Worm (Caenorhabditis elegans): ENCODE results near the gene idpb-3.

Gene idpb-3

ce11 chrII:5101701-5102100, at the start of gene idpb-3, which contains the start of gene idpb-1:
TSS of gene idpb-3 (minus strand) at chrII:5101801.
TSS of gene idpb-1 (plus strand) at chrII:5101984.
- TF ChIP-seq mcd-1 (GFP tag; IDR thresholded peaks at IDR 0.05), result no peak

DNA sequence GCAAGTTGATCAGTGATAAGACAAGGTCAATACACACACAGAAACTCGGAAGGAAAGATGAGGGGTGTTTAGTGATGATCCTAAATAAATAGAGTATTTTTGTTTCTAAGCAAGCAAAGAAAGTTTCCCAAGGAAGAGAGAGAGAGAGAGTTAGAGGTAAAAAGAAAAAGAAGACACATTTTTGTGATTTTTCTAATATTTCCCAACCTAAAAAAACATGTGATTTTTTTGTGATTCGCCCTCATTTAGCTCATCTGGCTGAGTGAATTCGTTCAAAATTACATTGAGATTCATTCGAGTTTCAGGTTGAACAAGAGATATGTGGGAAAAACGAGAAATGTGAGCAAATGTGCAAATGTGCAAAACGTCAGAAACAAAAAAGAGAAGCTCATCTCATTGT, 49.2 kb upstream of the idpb-3 start, which contains the start of gene srb-16:
Gene srb-16, minus strand, starts transcription at position 101 of the 400 bp plus-strand sequence.
- TF ChIP-seq madf-10 (tag; optimal IDR thresholded peaks at IDR 0.05) (no peak), gei-17 (GFP tag; optimal IDR thresholded peaks at IDR 0.05) (no peak), F57C9.4 (tag; optimal IDR thresholded peaks at IDR 0.05) (no peak), D2030.7 (GFP tag; IDR thresholded peaks at IDR 0.05) (no peak), bed-1 (GFP tag; IDR thresholded peaks at IDR 0.05) (no peak)

ce11 chrII:5148349-5148748, 46.7 kb upstream of the idpb-3 start, which contains the start of gene F58A6.5:
TSS of gene F58A6.5 (minus strand) at chrII:5148449.
- no peak for TF ChIP-seq nfya-1 (tag; optimal IDR thresholded peaks at IDR 0.05; ENCODE audit: borderline replicate concordance, insufficient read depth)
- TF ChIP-seq sea-2 (GFP tag; IDR thresholded peaks at IDR 0.05), result no peak
- TF ChIP-seq lin-54 (GFP tag; optimal IDR thresholded peaks at IDR 0.05), result no peak
- TF ChIP-seq dpff-1 (tag; optimal IDR thresholded peaks at IDR 0.05), result no peak
- no peak for TF ChIP-seq ceh-40 (GFP tag; IDR thresholded peaks at IDR 0.05)
- no peak for TF ChIP-seq lag-1 (GFP tag; IDR thresholded peaks at IDR 0.05)
- TF ChIP-seq xnd-1 (tag; optimal IDR thresholded peaks at IDR 0.05), result no peak

ce11 chrII:5142619-5143018, 41.0 kb upstream of the idpb-3 start, which contains the start of gene F58A6.1:
TSS of gene F58A6.1 (plus strand) at chrII:5142919.
- TF ChIP-seq C17E4.6 (GFP tag; IDR thresholded peaks at IDR 0.05) (no peak), F52B5.7 (tag; optimal IDR thresholded peaks at IDR 0.05) (no peak), rec-8 (tag; optimal IDR thresholded peaks at IDR 0.05) (no peak), F33H1.4 (GFP tag; IDR thresholded peaks at IDR 0.05) (no peak), ceh-40 (GFP tag; IDR thresholded peaks at IDR 0.05) (no peak), nhr-179 (tag; optimal IDR thresholded peaks at IDR 0.05) (no peak), aptf-2 (GFP tag; conservative IDR thresholded peaks at IDR 0.05) (no peak), ztf-26 (tag; optimal IDR thresholded peaks at IDR 0.05) (no peak), lir-1 (GFP tag; conservative IDR thresholded peaks at IDR 0.05) (no peak)

DNA sequence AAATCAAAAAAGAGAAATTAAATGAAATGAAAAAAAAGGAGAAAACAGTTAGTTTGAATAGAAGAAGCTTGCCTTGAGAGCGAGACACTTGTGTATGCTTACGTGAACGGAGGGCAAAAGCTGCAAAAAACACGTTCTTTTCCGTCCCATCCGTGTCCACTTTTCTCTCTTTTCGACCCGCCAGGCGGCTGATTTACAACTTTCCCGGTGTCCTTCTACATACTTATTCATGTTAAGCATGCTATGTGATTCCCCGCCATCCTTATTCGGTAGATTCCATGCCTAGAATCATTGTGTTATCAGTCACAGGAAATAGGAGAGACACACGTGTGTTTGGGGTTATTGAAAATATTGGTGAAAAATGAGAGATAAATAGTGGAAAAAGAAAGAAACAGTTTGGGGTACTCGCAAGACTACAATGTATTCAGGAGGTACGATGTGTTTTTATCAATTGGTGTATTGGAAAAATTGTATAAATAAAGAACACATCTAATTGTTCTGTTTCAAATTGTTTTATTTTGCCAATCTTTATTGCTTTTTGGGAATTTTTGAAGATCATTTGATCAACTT, 40.4 kb upstream of the idpb-3 start, which contains the start of gene nas-29:
Gene nas-29, minus strand, starts transcription at position 92 of the 570 bp plus-strand sequence.
- TF ChIP-seq dox-1 (GFP tag; IDR thresholded peaks at IDR 0.05) (0 out of 2 replicates have a peak, but pooled peaks have one; percentile 29), xnd-1 (tag; optimal IDR thresholded peaks at IDR 0.05) (no peak), F55B11.4 (tag; optimal IDR thresholded peaks at IDR 0.05; ENCODE audit: borderline replicate concordance, insufficient read depth) (no peak), nhr-80 (tag; optimal IDR thresholded peaks at IDR 0.05) (peak; percentile 79)

DNA sequence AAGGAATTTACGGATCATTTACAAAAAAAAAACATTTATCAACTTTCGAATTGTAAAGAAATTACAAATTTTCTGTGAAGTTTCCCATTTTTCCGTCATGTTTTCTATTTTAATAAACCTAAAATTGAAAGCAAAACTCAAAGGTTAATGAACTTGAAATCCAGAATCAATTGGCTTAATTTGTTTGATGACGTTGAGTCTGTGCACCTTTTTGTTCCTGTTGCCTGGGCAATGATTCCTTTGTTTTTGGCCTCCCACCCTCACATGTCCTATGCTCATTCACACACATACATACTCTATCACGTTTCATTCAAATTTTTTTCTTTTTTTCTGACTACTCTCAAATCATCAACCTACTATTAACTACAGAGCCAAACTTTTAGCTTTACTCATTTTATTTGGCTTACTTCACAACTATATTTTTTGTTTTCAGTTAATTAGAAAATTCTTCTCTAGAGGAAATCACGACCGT, 34.7 kb upstream of the idpb-3 start, which contains the start of gene F58A6.2:
Gene F58A6.2, plus strand, starts transcription at position 422 of the 472 bp plus-strand sequence.
- TF ChIP-seq pbrm-1 (GFP tag; IDR thresholded peaks at IDR 0.05) (no peak), aptf-3 (GFP tag; IDR thresholded peaks at IDR 0.05) (no peak), let-607 (tag; optimal IDR thresholded peaks at IDR 0.05) (no peak), lin-26 (GFP tag; IDR thresholded peaks at IDR 0.05) (no peak), ekl-4 (GFP tag; IDR thresholded peaks at IDR 0.05) (no peak), ama-1 (optimal IDR thresholded peaks at IDR 0.05) (no peak), ama-1 (GFP tag; optimal IDR thresholded peaks at IDR 0.05) (no peak), F33H1.4 (GFP tag; IDR thresholded peaks at IDR 0.05) (no peak), lin-40 (tag; optimal IDR thresholded peaks at IDR 0.05) (no peak), T07F8.4 (tag; optimal IDR thresholded peaks at IDR 0.05) (no peak), B0336.3 (GFP tag; IDR thresholded peaks at IDR 0.05) (no peak), bed-1 (GFP tag; IDR thresholded peaks at IDR 0.05) (no peak), tbp1 (GFP tag; optimal IDR thresholded peaks at IDR 0.05) (no peak), xnd-1 (tag; optimal IDR thresholded peaks at IDR 0.05) (no peak), hrde-1 (tag; optimal IDR thresholded peaks at IDR 0.05; ENCODE audit: borderline replicate concordance) (no peak)
